Worm (Caenorhabditis elegans) whole organism, midembryonic: ENCODE measurements around the gene unc-53.
"Not testable (repeated sequence)": the region's sequence is repeated elsewhere in the genome, so short reads cannot be mapped to it uniquely, and the experiment has no call there.

ENCODE experiments used
- T22C8.4 ChIP-seq: fragments of 200-800 bp; sonication (Bioruptor generic); IDR thresholded peaks from 2 replicates; pipeline ENCODE4 v1.3.6; 2022; ENCODE audit warnings: missing genetic modification characterization, missing compliant biosample characterization
- cog-1 ChIP-seq: sonication (generic microtip); optimal IDR thresholded peaks from 2 replicates; lab custom pipeline; 2016; ENCODE audit warnings: missing genetic modification characterization, missing compliant biosample characterization
- flt-1 ChIP-seq: fragments of 200-800 bp; sonication (Bioruptor generic); IDR thresholded peaks from 2 replicates; pipeline ENCODE4 v1.3.6; 2022; ENCODE audit warnings: missing genetic modification characterization, missing compliant biosample characterization
- med-1 ChIP-seq: sonication (generic microtip); optimal IDR thresholded peaks from 2 replicates; lab custom pipeline; 2017; ENCODE audit warnings: missing genetic modification characterization, mild to moderate bottlenecking, missing compliant biosample characterization, antibody characterized with exemption, missing genetic modification reagents; ENCODE audit not compliant: insufficient read depth
- ref-1 ChIP-seq: fragments of 200-800 bp; sonication (Bioruptor generic); conservative IDR thresholded peaks from 2 replicates; pipeline ENCODE4 v1.3.6; 2022; ENCODE audit warnings: missing genetic modification reagents, missing genetic modification characterization, missing compliant biosample characterization
- tab-1 ChIP-seq: fragments of 200-800 bp; sonication (Bioruptor generic); IDR thresholded peaks from 2 replicates; pipeline ENCODE4 v1.3.6; 2022; ENCODE audit warnings: missing genetic modification characterization, missing compliant biosample characterization
- ztf-23 ChIP-seq: fragments of 200-800 bp; sonication (Bioruptor generic); IDR thresholded peaks from 2 replicates; pipeline ENCODE4 v1.3.6; 2022; ENCODE audit warnings: missing genetic modification reagents, missing genetic modification characterization, missing compliant biosample characterization
- ztf-29 ChIP-seq: fragments of 200-800 bp; sonication (Bioruptor generic); IDR thresholded peaks from 2 replicates; pipeline ENCODE4 v1.3.6; 2022; ENCODE audit warnings: missing genetic modification reagents, missing genetic modification characterization, missing compliant biosample characterization

ce11 chrII:11121800-11122199 lies 32.5 kb upstream of the unc-53 start, which contains the start of gene W10C6.2:
- not testable (repeated sequence) for TF ChIP-seq ztf-23 (GFP tag; lab: Robert Waterston, UW); med-1 (GFP tag; lab: Kevin White, UChicago); ztf-29 (GFP tag; lab: Robert Waterston, UW); cog-1 (tag; lab: Kevin White, UChicago); flt-1 (GFP tag; lab: Robert Waterston, UW); tab-1; T22C8.4 (GFP tag; lab: Robert Waterston, UW); ref-1 (GFP tag; lab: Robert Waterston, UW)
